Worm (Caenorhabditis elegans) whole organism, young adult: ENCODE results near the gene Y39B6A.33.

Experiments used
- ekl-4 ChIP-seq: fragments of 200-800 bp; sonication (Bioruptor generic); IDR thresholded peaks from 2 replicates; pipeline ENCODE4 v1.3.6; 2022; ENCODE audit warnings: missing genetic modification reagents, missing genetic modification characterization, missing compliant biosample characterization
- ets-4 ChIP-seq: fragments of 200-800 bp; sonication (Bioruptor generic); optimal IDR thresholded peaks from 2 replicates; lab custom pipeline; 2018; ENCODE audit warnings: mild to moderate bottlenecking, missing genetic modification characterization, missing compliant biosample characterization
- him-1 ChIP-seq: sonication (generic microtip); optimal IDR thresholded peaks from 2 replicates; lab custom pipeline; 2016; ENCODE audit warnings: missing genotype, missing genetic modification reagents, missing genetic modification characterization, missing compliant biosample characterization
- let-526 ChIP-seq: fragments of 200-800 bp; sonication (Bioruptor generic); IDR thresholded peaks from 2 replicates; pipeline ENCODE4 v1.3.6; 2022; ENCODE audit warnings: missing genetic modification reagents, missing genetic modification characterization, missing compliant biosample characterization
- madf-8 ChIP-seq: fragments of 200-800 bp; sonication (Bioruptor generic); conservative IDR thresholded peaks from 2 replicates; pipeline ENCODE4 v1.3.6; 2022; ENCODE audit warnings: missing genetic modification reagents, missing genetic modification characterization, missing compliant biosample characterization

- TF ChIP-seq madf-8 (GFP tag; lab: Robert Waterston, UW) (no peak), ekl-4 (no peak), let-526 (GFP tag; lab: Robert Waterston, UW) (no peak), ets-4 (GFP tag; lab: Kevin White, UChicago) (no peak), him-1 (tag; lab: Kevin White, UChicago) (no peak)
Measured at ce11 chrV:19024683-19025082, 22.9 kb downstream of the Y39B6A.33 start, which contains the start of gene Y39B6A.29.
